Worm (Caenorhabditis elegans): Measurements from ENCODE around the gene Y82E9BR.19.

DNA sequence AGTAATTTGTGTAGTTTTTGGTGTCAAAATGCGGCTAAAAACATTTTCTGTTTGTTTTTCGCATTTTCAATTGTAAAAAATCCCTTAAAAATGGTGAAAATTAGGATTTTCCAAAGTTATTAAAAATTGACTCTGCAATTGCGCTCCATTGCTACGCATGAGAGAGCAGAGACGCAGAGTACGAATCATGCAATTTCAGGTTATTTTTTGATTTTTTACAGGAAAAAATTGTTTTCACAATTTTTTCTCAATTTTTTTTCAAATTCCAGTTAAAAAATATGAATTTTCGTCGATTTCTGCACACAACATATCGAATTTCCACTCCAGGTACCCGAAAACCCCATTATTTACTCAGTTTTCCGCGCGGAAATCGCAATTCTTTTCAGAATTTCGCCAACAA, 38.5 kb upstream of the Y82E9BR.19 start, which contains the start of gene mtg-1:
- TF ChIP-seq ama-1 (optimal IDR thresholded peaks at IDR 0.05), result no peak
- TF ChIP-seq tra-4 (tag; optimal IDR thresholded peaks at IDR 0.05), result no peak
- TF ChIP-seq flt-1 (GFP tag; IDR thresholded peaks at IDR 0.05), result no peak
- TF ChIP-seq B0310.2 (tag; optimal IDR thresholded peaks at IDR 0.05), result no peak
- no peak for TF ChIP-seq hmg-4 (GFP tag; optimal IDR thresholded peaks at IDR 0.05)
- no peak for TF ChIP-seq tbx-11 (GFP tag; IDR thresholded peaks at IDR 0.05)
- TF ChIP-seq aly-1 (tag; optimal IDR thresholded peaks at IDR 0.05), result no peak
- TF ChIP-seq ceh-36 (tag; optimal IDR thresholded peaks at IDR 0.05), result no peak
- TF ChIP-seq ceh-13 (GFP tag; optimal IDR thresholded peaks at IDR 0.05), result no peak
- TF ChIP-seq tbx-37 (GFP tag; conservative IDR thresholded peaks at IDR 0.05), result no peak
- TF ChIP-seq F13C5.2 (tag; optimal IDR thresholded peaks at IDR 0.05), result no peak

All from whole organism, early embryonic.